Fruit fly (Drosophila melanogaster) whole organism, prepupa: ENCODE data around the gene CG12589.
A peak's percentile ranks its signal among the peaks of the same experiment; 100 is the strongest.

Experiments used
- CG11762 ChIP-seq: fragments of 200-800 bp; sonication (Bioruptor generic); optimal IDR thresholded peaks from 3 replicates; lab custom pipeline; 2016; ENCODE audit warnings: missing biosample characterization, missing genetic modification characterization; ENCODE audit not compliant: insufficient read depth
- CG16779 ChIP-seq: fragments of 200-800 bp; sonication (Bioruptor generic); optimal IDR thresholded peaks from 3 replicates; lab custom pipeline; 2017; ENCODE audit warnings: missing biosample characterization, mild to moderate bottlenecking, missing genetic modification characterization
- CG31627 ChIP-seq: fragments of 200-800 bp; sonication (Bioruptor generic); optimal IDR thresholded peaks from 3 replicates; lab custom pipeline; 2016; ENCODE audit warnings: missing biosample characterization, missing genetic modification characterization
- CG32006 ChIP-seq: fragments of 200-800 bp; sonication (Bioruptor generic); optimal IDR thresholded peaks from 3 replicates; lab custom pipeline; 2017; ENCODE audit warnings: missing biosample characterization, mild to moderate bottlenecking, missing genetic modification characterization
- CG3919 ChIP-seq: fragments of 200-800 bp; sonication (Bioruptor generic); optimal IDR thresholded peaks from 3 replicates; lab custom pipeline; 2016; ENCODE audit warnings: missing biosample characterization, missing genetic modification characterization
- CG4318 ChIP-seq: fragments of 200-800 bp; sonication (Bioruptor generic); optimal IDR thresholded peaks from 3 replicates; lab custom pipeline; 2017; ENCODE audit warnings: missing biosample characterization, mild to moderate bottlenecking, missing genetic modification characterization
- CG6276 ChIP-seq: fragments of 200-800 bp; sonication (Bioruptor generic); optimal IDR thresholded peaks from 2 replicates; lab custom pipeline; 2017; ENCODE audit warnings: missing biosample characterization, mild to moderate bottlenecking, missing genetic modification characterization
- CG6808 ChIP-seq: fragments of 200-800 bp; sonication (Bioruptor generic); optimal IDR thresholded peaks from 3 replicates; lab custom pipeline; 2017; ENCODE audit warnings: missing biosample characterization, missing genetic modification characterization, mild to moderate bottlenecking, moderate library complexity, missing genetic modification reagents
- CG6854 ChIP-seq: fragments of 200-800 bp; sonication (Bioruptor generic); optimal IDR thresholded peaks from 2 replicates; lab custom pipeline; 2017; ENCODE audit warnings: missing biosample characterization, mild to moderate bottlenecking, missing genetic modification characterization
- CG7368 ChIP-seq: fragments of 200-800 bp; sonication (Bioruptor generic); optimal IDR thresholded peaks from 3 replicates; lab custom pipeline; 2016; ENCODE audit warnings: missing biosample characterization, missing genetic modification characterization
- CG8119 ChIP-seq: fragments of 200-800 bp; sonication (Bioruptor generic); IDR thresholded peaks from 3 replicates; pipeline ENCODE4 v1.3.6; 2022; ENCODE audit warnings: missing biosample characterization, missing genetic modification characterization
- Eip75B ChIP-seq: fragments of 200-800 bp; sonication (Bioruptor generic); optimal IDR thresholded peaks from 3 replicates; lab custom pipeline; 2016; ENCODE audit warnings: missing biosample characterization, missing genetic modification characterization
- Eip78C ChIP-seq: fragments of 200-800 bp; sonication (Bioruptor generic); peaks from one replicate; lab custom pipeline; 2016; ENCODE audit warnings: missing biosample characterization, missing genetic modification characterization
- Eip93F ChIP-seq: fragments of 200-800 bp; sonication (Bioruptor generic); optimal IDR thresholded peaks from 2 replicates; lab custom pipeline; 2016; ENCODE audit warnings: missing biosample characterization, mild to moderate bottlenecking, missing genetic modification characterization
- Hr38 ChIP-seq: sonication (Bioruptor generic); optimal IDR thresholded peaks from 2 replicates; lab custom pipeline; 2016; ENCODE audit warnings: missing biosample characterization, missing genetic modification characterization
- Hr39 ChIP-seq: fragments of 200-800 bp; sonication (Bioruptor generic); optimal IDR thresholded peaks from 2 replicates; lab custom pipeline; 2016; ENCODE audit warnings: missing biosample characterization, missing genetic modification characterization
- Met ChIP-seq: fragments of 200-800 bp; sonication (Bioruptor generic); optimal IDR thresholded peaks from 3 replicates; lab custom pipeline; 2016; ENCODE audit warnings: missing biosample characterization, missing genetic modification characterization
- OdsH ChIP-seq: fragments of 200-800 bp; sonication (Bioruptor generic); optimal IDR thresholded peaks from 3 replicates; lab custom pipeline; 2016; ENCODE audit warnings: missing biosample characterization, missing genetic modification characterization
- Sox102F ChIP-seq: fragments of 200-800 bp; sonication (Bioruptor generic); optimal IDR thresholded peaks from 2 replicates; lab custom pipeline; 2016; ENCODE audit warnings: missing biosample characterization, mild to moderate bottlenecking, missing genetic modification characterization
- Sox15 ChIP-seq: fragments of 200-800 bp; sonication (Bioruptor generic); optimal IDR thresholded peaks from 3 replicates; lab custom pipeline; 2016; ENCODE audit warnings: missing biosample characterization, missing genetic modification characterization
- achi ChIP-seq: fragments of 200-800 bp; sonication (Bioruptor generic); optimal IDR thresholded peaks from 3 replicates; lab custom pipeline; 2016; ENCODE audit warnings: missing biosample characterization, missing genetic modification characterization
- acj6 ChIP-seq: fragments of 200-800 bp; sonication (Bioruptor generic); optimal IDR thresholded peaks from 3 replicates; lab custom pipeline; 2016; ENCODE audit warnings: missing biosample characterization, missing genetic modification characterization
- cyc ChIP-seq: fragments of 200-800 bp; sonication (Bioruptor generic); optimal IDR thresholded peaks from 3 replicates; lab custom pipeline; 2016; ENCODE audit warnings: missing biosample characterization, missing genetic modification characterization
- dac ChIP-seq: fragments of 200-800 bp; sonication (Bioruptor generic); optimal IDR thresholded peaks from 2 replicates; lab custom pipeline; 2017; ENCODE audit warnings: missing biosample characterization, mild to moderate bottlenecking, missing genetic modification characterization
- eg ChIP-seq: fragments of 200-800 bp; sonication (Bioruptor generic); IDR thresholded peaks from 3 replicates; pipeline ENCODE4 v1.3.6; 2022; ENCODE audit warnings: missing biosample characterization, missing genetic modification characterization
- fd59A ChIP-seq: fragments of 200-800 bp; sonication (Bioruptor generic); optimal IDR thresholded peaks from 2 replicates; lab custom pipeline; 2017; ENCODE audit warnings: missing biosample characterization, mild to moderate bottlenecking, missing genetic modification characterization, missing genetic modification reagents
- fkh ChIP-seq: fragments of 200-800 bp; sonication (Bioruptor generic); optimal IDR thresholded peaks from 3 replicates; lab custom pipeline; 2017; ENCODE audit warnings: missing biosample characterization, mild to moderate bottlenecking, missing genetic modification characterization, moderate library complexity
- lz ChIP-seq: fragments of 200-800 bp; sonication (Bioruptor generic); optimal IDR thresholded peaks from 3 replicates; lab custom pipeline; 2016; ENCODE audit warnings: missing biosample characterization, missing genetic modification characterization
- net ChIP-seq: fragments of 200-800 bp; sonication (Bioruptor generic); optimal IDR thresholded peaks from 3 replicates; lab custom pipeline; 2016; ENCODE audit warnings: missing biosample characterization, missing genetic modification characterization
- pdm3 ChIP-seq: fragments of 200-800 bp; sonication (Bioruptor generic); optimal IDR thresholded peaks from 3 replicates; lab custom pipeline; 2016; ENCODE audit warnings: missing biosample characterization, missing genetic modification characterization
- salr ChIP-seq, 2 experiments: fragments of 200-800 bp; sonication (Bioruptor generic); optimal IDR thresholded peaks; 3 replicates each; lab custom pipeline; 2016 to 2018; ENCODE audit warnings: missing biosample characterization in 2 of 2, missing genetic modification characterization in 2 of 2, mild to moderate bottlenecking in 1 of 2

CG12589 gene

DNA sequence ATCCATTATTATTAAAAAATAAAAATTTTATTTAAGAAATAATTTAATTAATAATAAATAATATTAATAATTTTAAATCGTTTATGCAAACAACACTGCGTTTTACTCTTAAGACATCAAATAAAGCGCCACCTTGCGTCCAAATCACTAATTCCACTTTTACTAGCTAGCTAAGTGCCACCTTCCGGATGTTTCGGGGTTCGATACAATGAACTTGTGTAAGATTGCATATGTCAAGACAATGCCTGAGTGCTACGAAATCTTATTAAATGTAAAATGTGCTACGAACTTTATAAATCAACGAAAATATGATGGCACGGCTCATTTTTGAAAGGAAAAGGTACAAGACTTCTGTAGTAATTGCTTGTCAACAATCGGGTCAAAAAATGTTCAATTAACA is 11.9 kb downstream of the CG12589 start (continued):
- TF ChIP-seq OdsH (GFP tag; lab: Kevin White, UChicago) (peak; percentile 44), Eip93F (no peak), CG31627 (GFP tag; lab: Kevin White, UChicago) (peak; percentile 73), CG11762 (no peak), CG6854 (GFP tag; lab: Kevin White, UChicago) (no peak), Met (GFP tag; lab: Kevin White, UChicago) (peak; percentile 0), net (GFP tag; lab: Kevin White, UChicago) (no peak), acj6 (GFP tag; lab: Kevin White, UChicago) (peak; percentile 3), lz (GFP tag; lab: Kevin White, UChicago) (peak; percentile 56), CG8119 (GFP tag; lab: Robert Waterston, UW) (no peak), CG7368 (peak; percentile 5), Eip75B (GFP tag; lab: Kevin White, UChicago) (no peak), CG6276 (GFP tag; lab: Kevin White, UChicago) (no peak), Sox15 (GFP tag; lab: Kevin White, UChicago) (peak; percentile 12), salr (GFP tag; optimal IDR thresholded peaks at IDR 0.05; lab: Kevin White, UChicago) (peak in 1 of 2 experiments; percentile 41), cyc (GFP tag; lab: Kevin White, UChicago) (peak; percentile 57), CG3919 (GFP tag; lab: Kevin White, UChicago) (peak; percentile 25), Eip78C (GFP tag; lab: Kevin White, UChicago) (no peak)

DNA sequence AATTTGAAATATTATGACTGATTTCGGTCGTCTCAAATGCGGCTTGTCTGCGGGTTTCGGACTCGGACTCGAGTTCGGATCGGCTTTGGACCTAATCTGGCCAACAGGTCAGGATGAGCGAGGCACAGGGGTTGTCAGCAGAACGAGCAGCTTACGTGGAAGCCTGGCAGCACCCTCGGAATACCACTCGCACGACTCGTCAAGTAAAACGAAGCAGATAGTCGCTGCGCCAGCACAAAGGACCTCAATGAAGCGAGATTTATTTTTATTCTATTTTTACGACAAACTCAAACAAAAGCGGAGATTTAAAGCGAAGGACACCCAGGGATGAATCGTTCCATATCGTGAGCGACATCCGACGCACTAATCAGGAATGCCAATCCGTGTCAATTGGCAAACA is 13.0 kb downstream of the CG12589 start:
- TF ChIP-seq Hr39 (GFP tag; lab: Kevin White, UChicago) (no peak), eg (GFP tag; lab: Robert Waterston, UW) (no peak), acj6 (GFP tag; lab: Kevin White, UChicago) (no peak), Sox15 (GFP tag; lab: Kevin White, UChicago) (no peak), CG16779 (tag; lab: Kevin White, UChicago) (no peak), fd59A (GFP tag; lab: Kevin White, UChicago) (no peak), CG4318 (no peak), CG32006 (GFP tag; lab: Kevin White, UChicago) (no peak), dac (no peak), achi (no peak), fkh (GFP tag; lab: Kevin White, UChicago) (no peak), CG6854 (GFP tag; lab: Kevin White, UChicago) (no peak), pdm3 (GFP tag; lab: Kevin White, UChicago) (no peak), salr (GFP tag; optimal IDR thresholded peaks at IDR 0.05; lab: Kevin White, UChicago) (no peak), CG6808 (no peak)

- TF ChIP-seq Eip78C (GFP tag; lab: Kevin White, UChicago) = peak; percentile 21
- no peak for TF ChIP-seq Hr38 (GFP tag; lab: Kevin White, UChicago)
- TF ChIP-seq, all 60 proteins: peak for 1
These were observed 13.9 kb downstream of the CG12589 start for dm6 chr3R:5124928-5125327.

dm6 chr3R:5122266-5123096 is 16.3 kb downstream of the CG12589 start:
- TF ChIP-seq Sox15 (GFP tag; lab: Kevin White, UChicago) (no peak), CG6808 (no peak), Sox102F (GFP tag; lab: Kevin White, UChicago) (no peak)
